Fruit fly (Drosophila melanogaster): ENCODE measurements around the gene Cpr67B.

Gene Cpr67B

dm6 chr3L:9373374-9374004 lies 31.1 kb upstream of the Cpr67B start (continued):
- TF ChIP-seq ATbp (GFP tag; optimal IDR thresholded peaks at IDR 0.05): peak; percentile 62
- TF ChIP-seq grn (GFP tag; optimal IDR thresholded peaks at IDR 0.05): no peak
- TF ChIP-seq h (optimal IDR thresholded peaks at IDR 0.05): no peak
- peak; percentile 45; the same call in 1 of the 2 replicates for TF ChIP-seq CG4730 (GFP tag; IDR thresholded peaks at IDR 0.05)
- no peak for TF ChIP-seq MESR4 (GFP tag; optimal IDR thresholded peaks at IDR 0.05)
- no peak for TF ChIP-seq CG3065 (GFP tag; optimal IDR thresholded peaks at IDR 0.05)
- TF ChIP-seq CG11723 (GFP tag; optimal IDR thresholded peaks at IDR 0.05): peak; percentile 51
- peak; percentile 44 for TF ChIP-seq CG5245 (GFP tag; optimal IDR thresholded peaks at IDR 0.05)
- TF ChIP-seq ara (GFP tag; IDR thresholded peaks at IDR 0.05): peak; percentile 66; the same call in 1 of the 2 replicates
- TF ChIP-seq ttk (GFP tag; IDR thresholded peaks at IDR 0.05): no peak
- peak; percentile 69 for TF ChIP-seq CG6689 (GFP tag; IDR thresholded peaks at IDR 0.05)
- peak; percentile 94 to 96 for TF ChIP-seq Trl (optimal IDR thresholded peaks at IDR 0.05)
- TF ChIP-seq Trl (GFP tag; optimal IDR thresholded peaks at IDR 0.05): peak; percentile 32
- no peak for TF ChIP-seq Neu2 (GFP tag; optimal IDR thresholded peaks at IDR 0.05; ENCODE audit: borderline replicate concordance)
- peak; percentile 70 for TF ChIP-seq Fer3 (tag; optimal IDR thresholded peaks at IDR 0.05)
- peak; percentile 30 for TF ChIP-seq Max (GFP tag; optimal IDR thresholded peaks at IDR 0.05)
- no peak for TF ChIP-seq HLH54F (GFP tag; optimal IDR thresholded peaks at IDR 0.05)
- peak in 1 of 2 experiments; percentile 67 for TF ChIP-seq Hr51 (GFP tag; optimal IDR thresholded peaks at IDR 0.05)
- peak; percentile 41; the same call in 1 of the 2 replicates for TF ChIP-seq ap (GFP tag; IDR thresholded peaks at IDR 0.05)
- peak; percentile 41; the same call in 1 of the 2 replicates for TF ChIP-seq E2f2 (GFP tag; IDR thresholded peaks at IDR 0.05)
- peak; percentile 72 for TF ChIP-seq Sox100B (GFP tag; optimal IDR thresholded peaks at IDR 0.05)
- TF ChIP-seq Vsx1 (GFP tag; optimal IDR thresholded peaks at IDR 0.05): peak; percentile 66
- peak; percentile 61 for TF ChIP-seq CG13894 (tag; optimal IDR thresholded peaks at IDR 0.05)
- no peak for TF ChIP-seq repo (GFP tag; optimal IDR thresholded peaks at IDR 0.05)
- peak; percentile 75 for TF ChIP-seq CG7839 (tag; optimal IDR thresholded peaks at IDR 0.05)
- peak; percentile 71 for TF ChIP-seq ind (GFP tag; optimal IDR thresholded peaks at IDR 0.05)
- TF ChIP-seq eyg (GFP tag; optimal IDR thresholded peaks at IDR 0.05): no peak
- TF ChIP-seq CG17612 (GFP tag; IDR thresholded peaks at IDR 0.05): 0 out of 2 replicates have a peak, but pooled peaks have one; percentile 24
- no peak for TF ChIP-seq C15 (GFP tag; IDR thresholded peaks at IDR 0.05)
- peak; percentile 77 for TF ChIP-seq zfh1 (GFP tag; IDR thresholded peaks at IDR 0.05)
- TF ChIP-seq abd-A (tag; optimal IDR thresholded peaks at IDR 0.05): peak; percentile 63
- TF ChIP-seq trh (GFP tag; optimal IDR thresholded peaks at IDR 0.05): peak; percentile 14
- TF ChIP-seq CG9437 (GFP tag; optimal IDR thresholded peaks at IDR 0.05): peak; percentile 22
- TF ChIP-seq otp (GFP tag; IDR thresholded peaks at IDR 0.05): peak; percentile 11; the same call in 1 of the 3 replicates
- TF ChIP-seq Fer2 (tag; optimal IDR thresholded peaks at IDR 0.05): no peak
- peak; percentile 81 for TF ChIP-seq Fer1 (GFP tag; optimal IDR thresholded peaks at IDR 0.05)
- TF ChIP-seq CG14667 (GFP tag; IDR thresholded peaks at IDR 0.05): 0 out of 2 replicates have a peak, but pooled peaks have one; percentile 23
- peak; percentile 66 for TF ChIP-seq row (GFP tag; IDR thresholded peaks at IDR 0.05)
- peak; percentile 60 for TF ChIP-seq CG18476 (GFP tag; optimal IDR thresholded peaks at IDR 0.05)
- peak; percentile 31; the same call in 1 of the 2 replicates for TF ChIP-seq ssp (GFP tag; IDR thresholded peaks at IDR 0.05)
- TF ChIP-seq ewg (GFP tag; optimal IDR thresholded peaks at IDR 0.05): peak; percentile 60
- TF ChIP-seq CG5953 (GFP tag; IDR thresholded peaks at IDR 0.05): peak; percentile 69
- peak; percentile 72 for TF ChIP-seq sisA (GFP tag; IDR thresholded peaks at IDR 0.05)
- no peak for TF ChIP-seq slou (GFP tag; optimal IDR thresholded peaks at IDR 0.05)
- TF ChIP-seq Xbp1 (GFP tag; optimal IDR thresholded peaks at IDR 0.05): peak; percentile 73
- peak; percentile 57; the same call in 1 of the 2 replicates for TF ChIP-seq chm (GFP tag; IDR thresholded peaks at IDR 0.05)
- TF ChIP-seq CG14441 (GFP tag; IDR thresholded peaks at IDR 0.05): peak; percentile 56
- TF ChIP-seq Nf-YA (GFP tag; IDR thresholded peaks at IDR 0.05): peak; percentile 28; the same call in 1 of the 2 replicates
- peak; percentile 57 for TF ChIP-seq CG10209 (GFP tag; optimal IDR thresholded peaks at IDR 0.05)
- TF ChIP-seq bab2 (GFP tag; optimal IDR thresholded peaks at IDR 0.05): peak; percentile 17
- no peak for TF ChIP-seq CG10959 (GFP tag; IDR thresholded peaks at IDR 0.05)
